Fruit fly (Drosophila melanogaster) whole organism, embryonic: ENCODE data around the gene lark.

Experiments used
- Asciz ChIP-seq: fragments of 200-800 bp; sonication (Bioruptor generic); optimal IDR thresholded peaks from 2 replicates; lab custom pipeline; 2017; ENCODE audit warnings: missing biosample characterization, mild to moderate bottlenecking, missing genetic modification characterization, missing genetic modification reagents
- Awh ChIP-seq: fragments of 200-800 bp; sonication (Bioruptor generic); IDR thresholded peaks from 2 replicates; pipeline ENCODE4, ENCODE4 v1.3.6; 2022; ENCODE audit warnings: missing biosample characterization, missing genetic modification characterization
- BEAF-32 ChIP-seq: fragments of 200-800 bp; sonication (Bioruptor generic); optimal IDR thresholded peaks from 3 replicates; lab custom pipeline; 2017; ENCODE audit warnings: missing biosample characterization, missing genetic modification characterization, mild to moderate bottlenecking, moderate library complexity, missing genetic modification reagents
- CG10321 ChIP-seq: fragments of 200-800 bp; sonication (Bioruptor generic); IDR thresholded peaks from 2 replicates; pipeline ENCODE4 v1.3.6; 2022; ENCODE audit warnings: missing biosample characterization, missing genetic modification characterization
- CG10462 ChIP-seq: fragments of 200-800 bp; sonication (Bioruptor generic); optimal IDR thresholded peaks from 2 replicates; lab custom pipeline; 2016; ENCODE audit warnings: missing biosample characterization, missing genetic modification characterization
- CG13287 ChIP-seq: fragments of 200-800 bp; sonication (Bioruptor generic); IDR thresholded peaks from 2 replicates; pipeline ENCODE4 v1.3.6; 2022; ENCODE audit warnings: missing biosample characterization, missing genetic modification characterization; ENCODE audit not compliant: partially characterized antibody
- CG13296 ChIP-seq: fragments of 200-800 bp; sonication (Bioruptor generic); optimal IDR thresholded peaks from 3 replicates; lab custom pipeline; 2018; ENCODE audit warnings: missing biosample characterization, mild to moderate bottlenecking, missing genetic modification characterization
- CG14965 ChIP-seq: fragments of 200-800 bp; sonication (Bioruptor generic); optimal IDR thresholded peaks from 2 replicates; lab custom pipeline; 2016; ENCODE audit warnings: missing biosample characterization, missing genetic modification characterization, borderline replicate concordance
- CG15514 ChIP-seq: fragments of 200-800 bp; sonication (Bioruptor generic); optimal IDR thresholded peaks from 3 replicates; lab custom pipeline; 2017; ENCODE audit warnings: missing biosample characterization, missing genetic modification characterization, mild to moderate bottlenecking, moderate library complexity, missing genetic modification reagents
- CG17186 ChIP-seq: fragments of 200-800 bp; sonication (Bioruptor generic); optimal IDR thresholded peaks from 3 replicates; lab custom pipeline; 2017; ENCODE audit warnings: missing biosample characterization, missing genetic modification reagents, missing genetic modification characterization
- CG1792 ChIP-seq: fragments of 200-800 bp; sonication (Bioruptor generic); optimal IDR thresholded peaks from 2 replicates; lab custom pipeline; 2016; ENCODE audit warnings: missing biosample characterization, missing genetic modification characterization
- CG18011 ChIP-seq: fragments of 200-800 bp; sonication (Bioruptor generic); optimal IDR thresholded peaks from 2 replicates; lab custom pipeline; 2017; ENCODE audit warnings: missing biosample characterization, missing genetic modification characterization, mild to moderate bottlenecking, moderate library complexity, missing genotype
- CG1832 ChIP-seq: fragments of 200-800 bp; sonication (Bioruptor generic); optimal IDR thresholded peaks from 2 replicates; lab custom pipeline; 2017; ENCODE audit warnings: missing biosample characterization, mild to moderate bottlenecking, missing genetic modification characterization, inconsistent platforms
- CG2120 ChIP-seq: fragments of 200-800 bp; sonication (Bioruptor generic); optimal IDR thresholded peaks from 3 replicates; lab custom pipeline; 2016; ENCODE audit warnings: missing biosample characterization, missing genetic modification characterization
- CG2199 ChIP-seq: fragments of 200-800 bp; sonication (Bioruptor generic); IDR thresholded peaks from 3 replicates; pipeline ENCODE4 v1.3.6; 2022; ENCODE audit warnings: missing biosample characterization, missing genetic modification characterization
- CG33213 ChIP-seq: fragments of 200-800 bp; sonication (Bioruptor generic); optimal IDR thresholded peaks from 3 replicates; lab custom pipeline; 2016; ENCODE audit warnings: missing biosample characterization, missing genetic modification characterization
- CG5245 ChIP-seq: fragments of 200-800 bp; sonication (Bioruptor generic); optimal IDR thresholded peaks from 3 replicates; lab custom pipeline; 2016; ENCODE audit warnings: missing biosample characterization, missing genetic modification characterization
- CG6254 ChIP-seq: fragments of 200-800 bp; sonication (Bioruptor generic); optimal IDR thresholded peaks from 3 replicates; lab custom pipeline; 2017; ENCODE audit warnings: mild to moderate bottlenecking, missing biosample characterization, missing genetic modification reagents, missing genetic modification characterization
- CG6689 ChIP-seq: fragments of 200-800 bp; sonication (Bioruptor generic); IDR thresholded peaks from 2 replicates; pipeline ENCODE4 v1.3.6; 2022; ENCODE audit warnings: missing biosample characterization, missing genetic modification characterization
- CG7372 ChIP-seq: fragments of 200-800 bp; sonication (Bioruptor generic); IDR thresholded peaks from 2 replicates; pipeline ENCODE4 v1.3.6; 2022; ENCODE audit warnings: missing biosample characterization, missing genetic modification characterization
- CG9817 ChIP-seq: fragments of 200-800 bp; sonication (Bioruptor generic); optimal IDR thresholded peaks from 2 replicates; lab custom pipeline; 2018; ENCODE audit warnings: missing biosample characterization, mild to moderate bottlenecking, missing genetic modification characterization, moderate library complexity
- Chrac-16 ChIP-seq: fragments of 200-800 bp; sonication (Bioruptor generic); optimal IDR thresholded peaks from 3 replicates; lab custom pipeline; 2016; ENCODE audit warnings: missing biosample characterization, missing genetic modification characterization
- Ets65A ChIP-seq: fragments of 200-800 bp; sonication (Bioruptor generic); peaks from one replicate; lab custom pipeline; 2016; ENCODE audit warnings: missing biosample characterization, missing genetic modification characterization
- Ets97D ChIP-seq: fragments of 200-800 bp; sonication (Bioruptor generic); optimal IDR thresholded peaks from 3 replicates; lab custom pipeline; 2016; ENCODE audit warnings: missing biosample characterization, missing genetic modification characterization
- HLH3B ChIP-seq: fragments of 200-800 bp; sonication (Bioruptor generic); IDR thresholded peaks from 2 replicates; pipeline ENCODE4 v1.3.6; 2022; ENCODE audit warnings: missing biosample characterization, missing genetic modification characterization
- Meics ChIP-seq: fragments of 200-800 bp; sonication (Bioruptor generic); optimal IDR thresholded peaks from 2 replicates; lab custom pipeline; 2017; ENCODE audit warnings: missing biosample characterization, mild to moderate bottlenecking, missing genetic modification characterization
- Mrtf ChIP-seq: fragments of 200-800 bp; sonication (Bioruptor generic); IDR thresholded peaks from 3 replicates; pipeline ENCODE4 v1.3.6; 2022; ENCODE audit warnings: missing biosample characterization, missing genetic modification characterization
- Nf-YB ChIP-seq: fragments of 200-800 bp; sonication (Bioruptor generic); optimal IDR thresholded peaks from 3 replicates; lab custom pipeline; 2019; ENCODE audit warnings: missing biosample characterization, mild to moderate bottlenecking, missing genetic modification characterization, moderate library complexity
- Nf-YC ChIP-seq: fragments of 200-800 bp; optimal IDR thresholded peaks from 3 replicates; lab custom pipeline; 2019; ENCODE audit warnings: missing biosample characterization, mild to moderate bottlenecking, missing genetic modification characterization, moderate library complexity
- Oaz ChIP-seq: fragments of 200-800 bp; sonication (Bioruptor generic); IDR thresholded peaks from 2 replicates; pipeline ENCODE4 v1.3.6; 2022; ENCODE audit warnings: missing biosample characterization, missing genetic modification characterization
- Sox102F ChIP-seq: fragments of 200-800 bp; sonication (Bioruptor generic); optimal IDR thresholded peaks from 2 replicates; lab custom pipeline; 2018; ENCODE audit warnings: missing biosample characterization, mild to moderate bottlenecking, missing genetic modification characterization, moderate library complexity
- Sry-β ChIP-seq: fragments of 200-800 bp; sonication (Bioruptor generic); optimal IDR thresholded peaks from 2 replicates; lab custom pipeline; 2018; ENCODE audit warnings: missing biosample characterization, mild to moderate bottlenecking, missing genetic modification characterization, moderate library complexity
- ab ChIP-seq: fragments of 200-800 bp; sonication (Bioruptor generic); optimal IDR thresholded peaks from 2 replicates; lab custom pipeline; 2016; ENCODE audit warnings: missing biosample characterization, missing genetic modification characterization
- ash1 ChIP-seq: fragments of 200-800 bp; sonication (Bioruptor generic); optimal IDR thresholded peaks from 2 replicates; lab custom pipeline; 2018; ENCODE audit warnings: missing biosample characterization, mild to moderate bottlenecking, missing genetic modification characterization
- az2 ChIP-seq: fragments of 200-800 bp; sonication (Bioruptor generic); optimal IDR thresholded peaks from 3 replicates; lab custom pipeline; 2016; ENCODE audit warnings: missing biosample characterization, missing genetic modification characterization
- bab2 ChIP-seq: fragments of 200-800 bp; sonication (Bioruptor generic); optimal IDR thresholded peaks from 2 replicates; lab custom pipeline; 2016; ENCODE audit warnings: missing biosample characterization, missing genetic modification characterization
- caup ChIP-seq: fragments of 200-800 bp; sonication (Bioruptor generic); optimal IDR thresholded peaks from 3 replicates; lab custom pipeline; 2017; ENCODE audit warnings: missing biosample characterization, mild to moderate bottlenecking, missing genetic modification characterization, moderate library complexity; ENCODE audit not compliant: severe bottlenecking
- cwo ChIP-seq: fragments of 200-800 bp; sonication (Bioruptor generic); optimal IDR thresholded peaks from 3 replicates; lab custom pipeline; 2017; ENCODE audit warnings: missing biosample characterization, missing genetic modification characterization, mild to moderate bottlenecking, moderate library complexity, missing genetic modification reagents
- eve ChIP-seq, 2 experiments: fragments of >200 bp; optimal IDR thresholded peaks; 2 replicates each; lab custom pipeline; 2017; ENCODE audit warnings: missing biosample characterization in 2 of 2, missing genetic modification characterization in 2 of 2
- fd64A ChIP-seq: fragments of 200-800 bp; sonication (Bioruptor generic); optimal IDR thresholded peaks from 3 replicates; lab custom pipeline; 2018; ENCODE audit warnings: missing biosample characterization, mild to moderate bottlenecking, missing genetic modification characterization
- gcm2 ChIP-seq: fragments of 200-800 bp; sonication (Bioruptor generic); optimal IDR thresholded peaks from 2 replicates; lab custom pipeline; 2016; ENCODE audit warnings: missing biosample characterization, missing genetic modification characterization
- gsb ChIP-seq: fragments of 200-800 bp; sonication (Bioruptor generic); IDR thresholded peaks from 2 replicates; pipeline ENCODE4 v1.3.6; 2022; ENCODE audit warnings: missing biosample characterization, missing genetic modification characterization
- insv ChIP-seq, 2 experiments: fragments of 200-800 bp; sonication (Bioruptor generic); optimal IDR thresholded peaks; 3 replicates each; lab custom pipeline; 2016 to 2018; ENCODE audit warnings: missing biosample characterization in 2 of 2, missing genetic modification characterization in 2 of 2
- knrl ChIP-seq: fragments of 200-800 bp; sonication (Bioruptor generic); IDR thresholded peaks from 3 replicates; pipeline ENCODE4 v1.3.6; 2022; ENCODE audit warnings: missing biosample characterization, missing genetic modification characterization; ENCODE audit not compliant: partially characterized antibody
- nom ChIP-seq: fragments of 200-800 bp; sonication (Bioruptor generic); optimal IDR thresholded peaks from 2 replicates; lab custom pipeline; 2017; ENCODE audit warnings: missing biosample characterization, missing genetic modification characterization, mild to moderate bottlenecking, moderate library complexity, missing genetic modification reagents
- oc ChIP-seq: fragments of 200-800 bp; sonication (Bioruptor generic); optimal IDR thresholded peaks from 2 replicates; lab custom pipeline; 2018; ENCODE audit warnings: missing biosample characterization, mild to moderate bottlenecking, missing genetic modification characterization, moderate library complexity
- phol ChIP-seq: fragments of 200-800 bp; sonication (Bioruptor generic); optimal IDR thresholded peaks from 3 replicates; lab custom pipeline; 2018; ENCODE audit warnings: missing biosample characterization, mild to moderate bottlenecking, missing genetic modification characterization, moderate library complexity
- ranshi ChIP-seq: fragments of 200-800 bp; sonication (Bioruptor generic); IDR thresholded peaks from 2 replicates; pipeline ENCODE4 v1.3.6; 2022; ENCODE audit warnings: missing biosample characterization, missing genetic modification characterization
- scrt ChIP-seq: fragments of 200-800 bp; sonication (Bioruptor generic); optimal IDR thresholded peaks from 2 replicates; lab custom pipeline; 2018; ENCODE audit warnings: missing biosample characterization, mild to moderate bottlenecking, missing genetic modification characterization, moderate library complexity
- slp2 ChIP-seq: fragments of 200-800 bp; sonication (Bioruptor generic); optimal IDR thresholded peaks from 2 replicates; lab custom pipeline; 2016; ENCODE audit warnings: missing biosample characterization, missing genetic modification characterization
- twi ChIP-seq: fragments of 200-800 bp; optimal IDR thresholded peaks from 2 replicates; lab custom pipeline; 2019; ENCODE audit warnings: missing biosample characterization, mild to moderate bottlenecking, missing genetic modification characterization, moderate library complexity
- zf30C ChIP-seq: fragments of 200-800 bp; sonication (Bioruptor generic); optimal IDR thresholded peaks from 3 replicates; lab custom pipeline; 2018; ENCODE audit warnings: missing biosample characterization, mild to moderate bottlenecking, missing genetic modification characterization

The lark gene

DNA sequence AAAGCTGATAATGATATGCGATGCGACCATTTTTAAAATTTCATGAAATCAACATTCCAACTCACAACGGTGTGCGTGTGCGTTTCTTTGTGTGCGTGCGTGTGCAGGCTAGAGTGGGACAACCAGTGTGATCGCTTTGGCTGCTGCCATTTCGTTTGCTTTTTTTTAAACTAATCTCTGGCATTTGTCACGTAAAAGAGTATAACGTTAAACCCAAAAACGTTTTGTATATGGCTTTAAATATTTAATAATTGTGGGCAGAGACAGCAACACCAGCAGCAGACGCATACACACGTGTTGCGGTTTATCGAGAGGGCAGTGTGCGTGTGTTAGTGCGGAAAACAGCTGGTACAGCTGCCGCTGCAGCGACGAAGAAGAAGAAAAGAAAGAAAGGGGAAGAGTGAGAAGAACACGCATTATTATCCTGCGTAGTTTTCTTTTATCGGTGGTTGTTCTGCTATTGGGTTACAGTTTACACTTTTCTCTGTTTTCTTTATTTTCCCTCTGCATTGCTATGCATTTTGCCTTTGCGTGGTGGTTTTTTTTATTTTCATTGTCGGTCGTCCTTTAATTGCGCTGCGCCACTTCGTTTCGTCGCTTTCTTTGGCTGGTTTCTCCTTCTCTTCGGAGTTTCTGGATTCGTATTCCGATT lies 31.3 kb downstream of the lark start (continued):
- TF ChIP-seq knrl (GFP tag; lab: Robert Waterston, UW) (0 out of 3 replicates have a peak, but pooled peaks have one; percentile 21), caup (GFP tag; lab: Kevin White, UChicago) (no peak), CG7372 (GFP tag; lab: Robert Waterston, UW) (no peak), Ets97D (GFP tag; lab: Kevin White, UChicago) (no peak), CG13287 (peak; percentile 21; the same call in 1 of the 2 replicates), Nf-YC (peak; percentile 26), CG18011 (GFP tag; lab: Kevin White, UChicago) (no peak), Awh (GFP tag; lab: Robert Waterston, UW) (no peak), ash1 (no peak), gsb (no peak), CG17186 (GFP tag; lab: Kevin White, UChicago) (no peak), CG5245 (GFP tag; lab: Kevin White, UChicago) (no peak), Nf-YB (no peak), CG6254 (GFP tag; lab: Kevin White, UChicago) (no peak), fd64A (no peak), bab2 (no peak), CG14965 (no peak), Asciz (GFP tag; lab: Kevin White, UChicago) (no peak), Mrtf (GFP tag; lab: Robert Waterston, UW) (no peak), CG10462 (GFP tag; lab: Kevin White, UChicago) (no peak), CG9817 (no peak), twi (tag; lab: Kevin White, UChicago) (peak; percentile 71), az2 (GFP tag; lab: Kevin White, UChicago) (no peak), CG15514 (GFP tag; lab: Kevin White, UChicago) (peak; percentile 42), ab (no peak), Ets65A (GFP tag; lab: Kevin White, UChicago) (no peak), Sox102F (GFP tag; lab: Kevin White, UChicago) (no peak), Meics (no peak), slp2 (no peak), scrt (GFP tag; lab: Kevin White, UChicago) (peak; percentile 64), CG13296 (GFP tag; lab: Kevin White, UChicago) (no peak), eve (GFP tag; optimal IDR thresholded peaks at IDR 0.05; lab: Kevin White, UChicago) (no peak), CG33213 (GFP tag; lab: Kevin White, UChicago) (no peak), cwo (peak; percentile 19), CG1792 (GFP tag; lab: Kevin White, UChicago) (no peak), CG2120 (GFP tag; lab: Kevin White, UChicago) (no peak), oc (tag; lab: Kevin White, UChicago) (no peak), ranshi (GFP tag; lab: Robert Waterston, UW) (no peak), nom (peak; percentile 21), Oaz (no peak)

DNA sequence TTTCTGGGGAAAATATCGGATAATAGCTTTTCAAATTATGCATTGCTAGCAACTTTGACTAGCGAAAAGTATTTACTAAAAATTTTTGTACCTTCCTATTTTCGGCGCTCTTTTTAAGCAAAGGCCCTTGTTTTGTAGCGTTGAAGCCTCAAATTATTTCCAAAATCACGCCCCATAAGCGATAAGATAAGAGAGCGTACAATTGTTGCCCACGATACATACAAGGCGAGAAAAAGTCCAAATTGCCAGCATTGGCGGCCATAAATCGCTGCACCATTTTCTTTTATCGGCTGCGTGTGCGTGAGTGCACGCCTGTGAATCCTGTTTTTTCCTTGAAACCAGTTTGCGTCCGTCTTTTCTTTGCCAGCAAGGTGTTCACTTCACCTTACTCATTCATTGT lies 32.2 kb downstream of the lark start:
- TF ChIP-seq zf30C (GFP tag; lab: Kevin White, UChicago) (no peak), phol (tag; lab: Kevin White, UChicago) (peak; percentile 37), HLH3B (GFP tag; lab: Robert Waterston, UW) (no peak), CG1832 (no peak), Chrac-16 (GFP tag; lab: Kevin White, UChicago) (no peak), CG6689 (GFP tag; lab: Robert Waterston, UW) (no peak), Sry-β (GFP tag; lab: Kevin White, UChicago) (peak; percentile 86), CG10321 (0 out of 2 replicates have a peak, but pooled peaks have one; percentile 10), insv (GFP tag; optimal IDR thresholded peaks at IDR 0.05; lab: Kevin White, UChicago) (peak in 1 of 2 experiments; percentile 7), gcm2 (GFP tag; lab: Kevin White, UChicago) (no peak), CG2199 (0 out of 3 replicates have a peak, but pooled peaks have one; percentile 22), BEAF-32 (peak; percentile 30)
